Worm (Caenorhabditis elegans) whole organism, mixed stage, embryonic: ENCODE results near the gene F21A3.11.

ENCODE experiments used
- M03D4.4 ChIP-seq: sonication (generic microtip); optimal IDR thresholded peaks from 2 replicates; lab custom pipeline; 2017; ENCODE audit warnings: mild to moderate bottlenecking, missing genetic modification characterization, missing compliant biosample characterization
- bed-3 ChIP-seq: fragments of 200-800 bp; sonication (Bioruptor generic); optimal IDR thresholded peaks from 3 replicates; lab custom pipeline; 2018; ENCODE audit warnings: mild to moderate bottlenecking, missing genetic modification characterization, moderate library complexity, missing compliant biosample characterization
- ceh-39 ChIP-seq: fragments of 150-350 bp; optimal IDR thresholded peaks from 2 replicates; lab custom pipeline; 2014; ENCODE audit warnings: missing biosample characterization, missing genetic modification characterization
- ceh-83 ChIP-seq: fragments of 200-800 bp; sonication (Bioruptor generic); optimal IDR thresholded peaks from 2 replicates; lab custom pipeline; 2018; ENCODE audit warnings: mild to moderate bottlenecking, missing genetic modification characterization, missing compliant biosample characterization
- ces-1 ChIP-seq: fragments of 150-350 bp; optimal IDR thresholded peaks from 2 replicates; lab custom pipeline; 2014; ENCODE audit warnings: missing biosample characterization, missing genetic modification reagents, missing genetic modification characterization
- cnd-1 ChIP-seq: fragments of 200-800 bp; sonication (Bioruptor generic); optimal IDR thresholded peaks from 2 replicates; lab custom pipeline; 2018; ENCODE audit warnings: mild to moderate bottlenecking, missing genetic modification characterization, missing compliant biosample characterization
- elt-1 ChIP-seq: sonication (generic microtip); optimal IDR thresholded peaks from 2 replicates; lab custom pipeline; 2017; ENCODE audit warnings: missing genetic modification characterization, mild to moderate bottlenecking, missing compliant biosample characterization, antibody characterized with exemption, moderate library complexity, borderline replicate concordance; ENCODE audit not compliant: insufficient read depth
- elt-3 ChIP-seq: fragments of 150-350 bp; optimal IDR thresholded peaks from 2 replicates; lab custom pipeline; 2014; ENCODE audit warnings: missing biosample characterization, missing genetic modification characterization
- flh-1 ChIP-seq: fragments of 200-800 bp; sonication (Bioruptor generic); optimal IDR thresholded peaks from 2 replicates; lab custom pipeline; 2018; ENCODE audit warnings: mild to moderate bottlenecking, missing genetic modification characterization, moderate library complexity, missing compliant biosample characterization
- lin-13 ChIP-seq: fragments of 150-350 bp; optimal IDR thresholded peaks from 2 replicates; lab custom pipeline; 2014; ENCODE audit warnings: missing biosample characterization, missing genetic modification characterization
- lin-32 ChIP-seq: fragments of 200-800 bp; sonication (Bioruptor generic); optimal IDR thresholded peaks from 2 replicates; lab custom pipeline; 2018; ENCODE audit warnings: mild to moderate bottlenecking, missing genetic modification characterization, missing compliant biosample characterization
- lsy-2 ChIP-seq: fragments of 150-350 bp; optimal IDR thresholded peaks from 2 replicates; lab custom pipeline; 2014; ENCODE audit warnings: missing biosample characterization, missing genetic modification characterization
- mab-5 ChIP-seq: fragments of 150-350 bp; optimal IDR thresholded peaks from 2 replicates; lab custom pipeline; 2014; ENCODE audit warnings: missing biosample characterization, missing genetic modification characterization
- mep-1 ChIP-seq: fragments of 150-350 bp; optimal IDR thresholded peaks from 2 replicates; lab custom pipeline; 2017; ENCODE audit warnings: missing biosample characterization, missing genetic modification reagents, missing genetic modification characterization, inconsistent platforms
- nhr-12 ChIP-seq: fragments of 150-350 bp; optimal IDR thresholded peaks from 2 replicates; lab custom pipeline; 2014; ENCODE audit warnings: missing biosample characterization, missing genetic modification characterization
- nhr-2 ChIP-seq: fragments of 150-350 bp; optimal IDR thresholded peaks from 2 replicates; lab custom pipeline; 2014; ENCODE audit warnings: missing biosample characterization, missing genetic modification characterization
- nhr-237 ChIP-seq: fragments of 150-350 bp; optimal IDR thresholded peaks from 2 replicates; lab custom pipeline; 2014; ENCODE audit warnings: missing biosample characterization, missing genetic modification characterization
- nhr-28 ChIP-seq: fragments of 150-350 bp; optimal IDR thresholded peaks from 2 replicates; lab custom pipeline; 2014; ENCODE audit warnings: missing biosample characterization, missing genetic modification characterization
- sem-2 ChIP-seq: fragments of 200-800 bp; sonication (Bioruptor generic); optimal IDR thresholded peaks from 2 replicates; lab custom pipeline; 2018; ENCODE audit warnings: mild to moderate bottlenecking, missing genetic modification characterization, missing compliant biosample characterization
- snpc-4 ChIP-seq: fragments of 150-350 bp; optimal IDR thresholded peaks from 2 replicates; lab custom pipeline; 2014; ENCODE audit warnings: missing biosample characterization, missing genetic modification characterization
- tbx-8 ChIP-seq: fragments of 200-800 bp; sonication (Bioruptor generic); optimal IDR thresholded peaks from 2 replicates; lab custom pipeline; 2018; ENCODE audit warnings: mild to moderate bottlenecking, missing genetic modification characterization, moderate library complexity, missing compliant biosample characterization
- unc-39 ChIP-seq: fragments of 150-350 bp; optimal IDR thresholded peaks from 2 replicates; lab custom pipeline; 2014; ENCODE audit warnings: missing biosample characterization, missing genetic modification characterization
- unc-62 ChIP-seq: fragments of 150-350 bp; optimal IDR thresholded peaks from 2 replicates; lab custom pipeline; 2014; ENCODE audit warnings: missing biosample characterization, missing genetic modification reagents, missing genetic modification characterization
- zip-8 ChIP-seq: fragments of 150-350 bp; optimal IDR thresholded peaks from 2 replicates; lab custom pipeline; 2014; ENCODE audit warnings: missing biosample characterization, missing genetic modification characterization

Gene F21A3.11

DNA sequence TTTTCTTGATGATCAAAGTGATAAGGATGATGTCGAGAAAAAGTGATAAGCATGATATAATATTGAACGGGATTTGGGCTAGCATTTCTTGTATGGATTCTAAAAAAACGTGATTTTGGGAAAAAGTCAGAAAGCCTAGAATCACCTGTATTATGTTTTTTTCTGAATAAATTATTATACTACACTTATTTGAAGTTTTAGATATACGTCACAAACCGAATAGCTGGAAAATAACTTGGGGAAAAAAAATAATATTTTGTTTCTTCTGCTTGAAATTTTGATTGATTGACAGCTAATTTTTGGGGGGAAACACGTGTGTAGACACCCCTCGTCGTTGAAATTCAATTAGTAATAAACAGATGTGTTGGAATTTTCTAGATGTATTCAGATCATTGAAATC, 40.5 kb downstream of the F21A3.11 start, which contains the start of gene str-264:
Gene str-264, minus strand, starts transcription at position 101 of the 400 bp plus-strand sequence.
- TF ChIP-seq ceh-39 (tag; lab: Kevin White, UChicago) (no peak), nhr-2 (tag; lab: Kevin White, UChicago) (no peak), nhr-12 (no peak), lsy-2 (no peak), lin-32 (GFP tag; lab: Kevin White, UChicago) (no peak), zip-8 (tag; lab: Kevin White, UChicago) (no peak), snpc-4 (no peak), flh-1 (GFP tag; lab: Kevin White, UChicago) (no peak), ceh-83 (GFP tag; lab: Kevin White, UChicago) (no peak), sem-2 (no peak), elt-3 (tag; lab: Kevin White, UChicago) (no peak), nhr-28 (no peak)
- TF ChIP-seq, all 35 proteins: peak for 0

DNA sequence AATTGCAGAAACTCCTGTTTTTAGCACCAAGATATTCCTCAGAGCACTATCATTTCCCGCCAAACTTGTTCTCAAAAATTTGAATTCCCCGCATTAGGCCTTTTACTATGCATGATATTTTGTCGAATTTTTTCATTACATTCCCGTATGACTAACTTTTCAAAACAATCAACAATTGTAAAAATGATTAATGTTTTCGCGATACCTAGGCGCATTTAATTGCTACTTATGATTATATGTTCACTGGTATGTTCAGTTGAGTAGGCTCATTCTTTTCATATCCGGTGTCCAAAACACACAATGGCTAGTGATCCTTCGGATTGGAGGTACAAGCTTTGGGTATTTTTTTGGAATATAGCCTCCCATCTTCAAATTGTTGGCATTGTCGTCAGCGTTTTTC, 45.2 kb downstream of the F21A3.11 start, which contains the start of gene srw-21:
Gene srw-21, plus strand, starts transcription at position 301 of the 400 bp plus-strand sequence.
- TF ChIP-seq ces-1 (GFP tag; lab: Kevin White, UChicago) (no peak), nhr-28 (no peak), flh-1 (GFP tag; lab: Kevin White, UChicago) (no peak), nhr-237 (tag; lab: Kevin White, UChicago) (no peak), ceh-39 (tag; lab: Kevin White, UChicago) (no peak), unc-39 (tag; lab: Kevin White, UChicago) (no peak), M03D4.4 (tag; lab: Kevin White, UChicago) (no peak)

DNA sequence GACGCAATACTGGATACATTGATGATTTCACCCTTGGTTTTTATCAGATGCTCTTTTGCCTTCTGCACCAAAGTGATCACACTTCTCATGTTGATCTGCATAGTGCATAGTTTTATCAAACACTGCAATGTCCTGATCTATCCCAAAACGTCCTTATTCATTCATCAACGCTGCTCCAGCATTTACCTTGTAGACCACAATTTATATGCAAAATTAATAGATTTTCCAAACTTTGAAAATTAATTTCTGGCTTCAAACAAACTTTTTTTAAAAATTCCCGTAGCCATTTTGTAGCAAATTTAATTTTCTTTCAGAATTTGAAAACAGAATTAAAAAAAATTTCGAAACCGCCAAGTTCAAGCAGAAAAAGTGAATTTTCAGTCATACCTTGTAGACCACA, 48.5 kb downstream of the F21A3.11 start, which contains the start of gene C06B8.3:
Gene C06B8.3, minus strand, starts transcription at position 101 of the 400 bp plus-strand sequence.
- TF ChIP-seq nhr-28 (no peak), elt-3 (tag; lab: Kevin White, UChicago) (no peak)

DNA sequence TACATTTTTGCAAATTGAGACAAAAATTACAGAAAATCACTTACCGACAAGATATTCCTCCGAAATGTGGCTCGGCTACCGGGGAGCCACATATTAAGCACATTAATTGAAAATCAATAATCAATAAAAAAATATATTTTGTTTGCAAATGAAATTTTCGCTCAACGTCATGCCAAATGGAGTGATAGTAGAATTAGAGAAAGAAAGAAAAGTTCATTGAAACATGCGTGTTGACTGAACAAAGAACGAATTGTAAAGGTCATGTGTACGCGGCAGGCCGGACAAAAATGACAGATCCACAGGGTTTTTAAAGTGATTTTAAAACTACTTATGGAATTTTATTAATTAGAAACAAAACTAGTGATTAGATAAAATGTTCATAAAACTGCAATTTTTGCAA, 49.4 kb downstream of the F21A3.11 start:
- no peak for TF ChIP-seq flh-1 (GFP tag; lab: Kevin White, UChicago)
- TF ChIP-seq unc-62 (GFP tag; lab: Kevin White, UChicago) = no peak
- no peak for TF ChIP-seq mep-1 (tag; lab: Kevin White, UChicago)
- TF ChIP-seq tbx-8 (GFP tag; lab: Kevin White, UChicago) = no peak
- TF ChIP-seq cnd-1 (tag; lab: Kevin White, UChicago) = no peak
- no peak for TF ChIP-seq unc-39 (tag; lab: Kevin White, UChicago)
- no peak for TF ChIP-seq ceh-39 (tag; lab: Kevin White, UChicago)
- no peak for TF ChIP-seq mab-5
- no peak for TF ChIP-seq lsy-2
- no peak for TF ChIP-seq bed-3
- TF ChIP-seq lin-13 (tag; lab: Kevin White, UChicago) = no peak
- no peak for TF ChIP-seq zip-8 (tag; lab: Kevin White, UChicago)
- TF ChIP-seq nhr-12 = no peak
- TF ChIP-seq nhr-28 = no peak

DNA sequence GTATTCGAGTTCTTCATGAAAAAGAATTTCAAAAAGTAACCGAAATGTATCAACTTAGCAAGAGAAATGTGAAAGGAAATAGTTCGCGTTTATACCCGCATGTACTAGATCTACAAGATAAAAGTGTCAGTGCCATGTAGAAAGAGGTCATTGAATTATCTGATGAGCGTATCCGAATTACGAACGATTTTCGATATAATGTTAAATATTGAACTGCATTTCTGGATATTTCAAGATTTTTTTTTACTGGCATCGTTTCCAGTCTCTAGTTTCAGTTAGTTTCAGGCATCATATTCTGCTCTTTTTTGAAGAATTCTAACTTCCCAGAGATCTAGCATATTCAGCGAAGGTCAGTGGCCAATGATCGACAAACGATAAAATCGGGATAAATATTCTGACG, 51.6 kb downstream of the F21A3.11 start, which contains the start of gene nhr-150:
Gene nhr-150, minus strand, starts transcription at position 92 of the 400 bp plus-strand sequence.
- no peak for TF ChIP-seq nhr-12
- TF ChIP-seq M03D4.4 (tag; lab: Kevin White, UChicago) = no peak
- no peak for TF ChIP-seq flh-1 (GFP tag; lab: Kevin White, UChicago)
- peak; percentile 61 for TF ChIP-seq elt-1 (tag; lab: Kevin White, UChicago)
